Worm (Caenorhabditis elegans) whole organism, L1 larva: ENCODE measurements around the gene sulp-5.

Experiments used
- aly-2 ChIP-seq: fragments of 150-350 bp; optimal IDR thresholded peaks from 2 replicates; lab custom pipeline; 2014; ENCODE audit warnings: missing biosample characterization, missing genetic modification characterization
- ama-1 ChIP-seq: fragments of 150-350 bp; optimal IDR thresholded peaks from 2 replicates; lab custom pipeline; 2014
- ceh-63 ChIP-seq: fragments of 200-800 bp; sonication (Bioruptor generic); optimal IDR thresholded peaks from 2 replicates; lab custom pipeline; 2018; ENCODE audit warnings: mild to moderate bottlenecking, missing genetic modification characterization, missing compliant biosample characterization
- ces-1 ChIP-seq: fragments of 150-350 bp; optimal IDR thresholded peaks from 2 replicates; lab custom pipeline; 2014; ENCODE audit warnings: missing biosample characterization, missing genetic modification reagents, missing genetic modification characterization
- elt-2 ChIP-seq: sonication (generic microtip); optimal IDR thresholded peaks from 2 replicates; lab custom pipeline; 2016; ENCODE audit warnings: missing genetic modification characterization, mild to moderate bottlenecking, inconsistent platforms, missing compliant biosample characterization, missing genetic modification reagents
- jun-1 ChIP-seq: fragments of 150-350 bp; optimal IDR thresholded peaks from 2 replicates; lab custom pipeline; 2014; ENCODE audit warnings: missing biosample characterization, missing genetic modification reagents, missing genetic modification characterization
- lir-3 ChIP-seq: sonication (generic microtip); optimal IDR thresholded peaks from 2 replicates; lab custom pipeline; 2016; ENCODE audit warnings: mild to moderate bottlenecking, missing genetic modification characterization, moderate library complexity, missing compliant biosample characterization; ENCODE audit not compliant: poor library complexity
- nhr-11 ChIP-seq: fragments of 150-350 bp; optimal IDR thresholded peaks from 2 replicates; lab custom pipeline; 2014; ENCODE audit warnings: missing biosample characterization, missing genetic modification characterization
- nhr-237 ChIP-seq: fragments of 150-350 bp; optimal IDR thresholded peaks from 2 replicates; lab custom pipeline; 2014; ENCODE audit warnings: missing biosample characterization, missing genetic modification characterization
- skn-1 ChIP-seq: fragments of 150-350 bp; optimal IDR thresholded peaks from 2 replicates; lab custom pipeline; 2014; ENCODE audit warnings: missing biosample characterization, missing genetic modification characterization
- sup-37 ChIP-seq: fragments of 200-800 bp; sonication (Bioruptor generic); optimal IDR thresholded peaks from 2 replicates; lab custom pipeline; 2018; ENCODE audit warnings: mild to moderate bottlenecking, missing genetic modification characterization, missing compliant biosample characterization
- unc-62 ChIP-seq: fragments of 150-350 bp; optimal IDR thresholded peaks from 2 replicates; lab custom pipeline; 2014; ENCODE audit warnings: missing biosample characterization, missing genetic modification reagents, missing genetic modification characterization

- no peak for TF ChIP-seq ama-1 (lab: Kevin White, UChicago)
- TF ChIP-seq nhr-11 (tag; lab: Kevin White, UChicago): no peak
- TF ChIP-seq sup-37 (GFP tag; lab: Kevin White, UChicago): no peak
- no peak for TF ChIP-seq aly-2 (tag; lab: Kevin White, UChicago)
- TF ChIP-seq skn-1 (tag; lab: Kevin White, UChicago): no peak
- TF ChIP-seq unc-62 (GFP tag; lab: Kevin White, UChicago): no peak
- no peak for TF ChIP-seq ceh-63 (GFP tag; lab: Kevin White, UChicago)
- TF ChIP-seq ces-1 (GFP tag; lab: Kevin White, UChicago): no peak
- no peak for TF ChIP-seq elt-2 (tag; lab: Kevin White, UChicago)
- no peak for TF ChIP-seq jun-1
- no peak for TF ChIP-seq nhr-237 (tag; lab: Kevin White, UChicago)
- no peak for TF ChIP-seq lir-3 (tag; lab: Kevin White, UChicago)
Observed at ce11 chrV:11893975-11894374, 14.1 kb downstream of the sulp-5 start, which contains the start of gene K12G11.6.
